Fruit fly (Drosophila melanogaster) whole organism, embryonic: ENCODE data around the gene e.

ENCODE experiments used
- Ada2b ChIP-seq: fragments of 200-800 bp; sonication (Bioruptor generic); IDR thresholded peaks from 2 replicates; pipeline ENCODE4 v1.3.6; 2022; ENCODE audit warnings: missing biosample characterization, missing genetic modification characterization
- Aef1 ChIP-seq: fragments of 200-800 bp; sonication (Bioruptor generic); IDR thresholded peaks from 3 replicates; pipeline ENCODE4 v1.3.6; 2022; ENCODE audit warnings: missing biosample characterization, missing genetic modification characterization
- Asciz ChIP-seq: fragments of 200-800 bp; sonication (Bioruptor generic); optimal IDR thresholded peaks from 2 replicates; lab custom pipeline; 2017; ENCODE audit warnings: missing biosample characterization, mild to moderate bottlenecking, missing genetic modification characterization, missing genetic modification reagents
- BEAF-32 ChIP-seq: fragments of 200-800 bp; sonication (Bioruptor generic); optimal IDR thresholded peaks from 3 replicates; lab custom pipeline; 2017; ENCODE audit warnings: missing biosample characterization, missing genetic modification characterization, mild to moderate bottlenecking, moderate library complexity, missing genetic modification reagents
- CG12236 ChIP-seq: fragments of 200-800 bp; sonication (Bioruptor generic); optimal IDR thresholded peaks from 2 replicates; lab custom pipeline; 2016; ENCODE audit warnings: missing biosample characterization, missing genetic modification characterization
- CG1529 ChIP-seq: fragments of 200-800 bp; sonication (Bioruptor generic); optimal IDR thresholded peaks from 3 replicates; lab custom pipeline; 2018; ENCODE audit warnings: missing biosample characterization, missing genetic modification characterization
- CG15479 ChIP-seq: fragments of 200-800 bp; sonication (Bioruptor generic); optimal IDR thresholded peaks from 3 replicates; lab custom pipeline; 2019; ENCODE audit warnings: missing biosample characterization, mild to moderate bottlenecking, missing genetic modification characterization, moderate library complexity
- CG15514 ChIP-seq: fragments of 200-800 bp; sonication (Bioruptor generic); optimal IDR thresholded peaks from 3 replicates; lab custom pipeline; 2017; ENCODE audit warnings: missing biosample characterization, missing genetic modification characterization, mild to moderate bottlenecking, moderate library complexity, missing genetic modification reagents
- CG15696 ChIP-seq: fragments of 200-800 bp; sonication (Bioruptor generic); optimal IDR thresholded peaks from 2 replicates; lab custom pipeline; 2019; ENCODE audit warnings: missing biosample characterization, mild to moderate bottlenecking, missing genetic modification characterization, moderate library complexity
- CG17385 ChIP-seq: fragments of 200-800 bp; sonication (Bioruptor generic); optimal IDR thresholded peaks from 3 replicates; lab custom pipeline; 2018; ENCODE audit warnings: missing biosample characterization, mild to moderate bottlenecking, missing genetic modification characterization
- CG18599 ChIP-seq: fragments of 200-800 bp; sonication (Bioruptor generic); optimal IDR thresholded peaks from 3 replicates; lab custom pipeline; 2017; ENCODE audit warnings: missing biosample characterization, missing genetic modification characterization, mild to moderate bottlenecking, moderate library complexity, missing genetic modification reagents
- CG30403 ChIP-seq: fragments of 200-800 bp; sonication (Bioruptor generic); optimal IDR thresholded peaks from 3 replicates; lab custom pipeline; 2016; ENCODE audit warnings: missing biosample characterization, missing genetic modification characterization
- CG31365 ChIP-seq: fragments of 200-800 bp; sonication (Bioruptor generic); optimal IDR thresholded peaks from 2 replicates; lab custom pipeline; 2018; ENCODE audit warnings: missing biosample characterization, mild to moderate bottlenecking, missing genetic modification characterization
- CG4360 ChIP-seq: fragments of 200-800 bp; sonication (Bioruptor generic); IDR thresholded peaks from 2 replicates; pipeline ENCODE4 v1.3.6; 2022; ENCODE audit warnings: missing biosample characterization, missing genetic modification characterization
- CG4424 ChIP-seq: fragments of 200-800 bp; sonication (Bioruptor generic); optimal IDR thresholded peaks from 3 replicates; lab custom pipeline; 2016; ENCODE audit warnings: missing biosample characterization, missing genetic modification characterization
- CG4730 ChIP-seq: fragments of 200-800 bp; sonication (Bioruptor generic); IDR thresholded peaks from 2 replicates; pipeline ENCODE4 v1.3.6; 2022; ENCODE audit warnings: missing biosample characterization, missing genetic modification characterization
- CG7271 ChIP-seq: fragments of 200-800 bp; sonication (Bioruptor generic); optimal IDR thresholded peaks from 2 replicates; lab custom pipeline; 2018; ENCODE audit warnings: missing biosample characterization, mild to moderate bottlenecking, missing genetic modification characterization, moderate library complexity
- CG8388 ChIP-seq: fragments of 200-800 bp; sonication (Bioruptor generic); optimal IDR thresholded peaks from 2 replicates; lab custom pipeline; 2019; ENCODE audit warnings: missing biosample characterization, mild to moderate bottlenecking, missing genetic modification characterization, moderate library complexity
- CTCF ChIP-seq: fragments of 200-800 bp; sonication (Bioruptor generic); optimal IDR thresholded peaks from 2 replicates; lab custom pipeline; 2017; ENCODE audit warnings: missing biosample characterization, mild to moderate bottlenecking, missing genetic modification characterization, moderate library complexity
- D19A ChIP-seq: fragments of 200-800 bp; optimal IDR thresholded peaks from 3 replicates; lab custom pipeline; 2019; ENCODE audit warnings: missing biosample characterization, mild to moderate bottlenecking, missing genetic modification characterization, moderate library complexity
- D19B ChIP-seq: fragments of 200-800 bp; sonication (Bioruptor generic); optimal IDR thresholded peaks from 2 replicates; lab custom pipeline; 2017; ENCODE audit warnings: missing biosample characterization, mild to moderate bottlenecking, missing genetic modification characterization
- Deaf1 ChIP-seq: fragments of 200-800 bp; optimal IDR thresholded peaks from 3 replicates; lab custom pipeline; 2019; ENCODE audit warnings: missing biosample characterization, mild to moderate bottlenecking, missing genetic modification characterization, moderate library complexity
- Dip2 ChIP-seq: fragments of 200-800 bp; sonication (Bioruptor generic); IDR thresholded peaks from 2 replicates; pipeline ENCODE4 v1.3.6; 2022; ENCODE audit warnings: missing biosample characterization, missing genetic modification characterization
- Doc3 ChIP-seq: fragments of 200-800 bp; sonication (Bioruptor generic); IDR thresholded peaks from 3 replicates; pipeline ENCODE4 v1.3.6; 2022; ENCODE audit warnings: missing biosample characterization, missing genetic modification characterization; ENCODE audit not compliant: partially characterized antibody
- Ets97D ChIP-seq: fragments of 200-800 bp; sonication (Bioruptor generic); optimal IDR thresholded peaks from 3 replicates; lab custom pipeline; 2016; ENCODE audit warnings: missing biosample characterization, missing genetic modification characterization
- Gsc ChIP-seq: fragments of 200-800 bp; sonication (Bioruptor generic); IDR thresholded peaks from 2 replicates; pipeline ENCODE4 v1.3.6; 2022; ENCODE audit warnings: missing biosample characterization, missing genetic modification characterization
- Med ChIP-seq: fragments of 200-800 bp; sonication (Bioruptor generic); peaks from one replicate; lab custom pipeline; 2016; ENCODE audit warnings: missing biosample characterization, missing genetic modification characterization, mild to moderate bottlenecking, inconsistent platforms, moderate library complexity
- Meics ChIP-seq: fragments of 200-800 bp; sonication (Bioruptor generic); optimal IDR thresholded peaks from 2 replicates; lab custom pipeline; 2017; ENCODE audit warnings: missing biosample characterization, mild to moderate bottlenecking, missing genetic modification characterization
- Myb ChIP-seq: fragments of 200-800 bp; sonication (Bioruptor generic); optimal IDR thresholded peaks from 2 replicates; lab custom pipeline; 2016; ENCODE audit warnings: missing biosample characterization, missing genetic modification characterization
- Oaz ChIP-seq: fragments of 200-800 bp; sonication (Bioruptor generic); IDR thresholded peaks from 2 replicates; pipeline ENCODE4 v1.3.6; 2022; ENCODE audit warnings: missing biosample characterization, missing genetic modification characterization
- Sox100B ChIP-seq: fragments of 200-800 bp; sonication (Bioruptor generic); optimal IDR thresholded peaks from 3 replicates; lab custom pipeline; 2018; ENCODE audit warnings: missing biosample characterization, mild to moderate bottlenecking, missing genetic modification characterization
- Trl ChIP-seq, 3 experiments: fragments of >200 bp in 2 of 3; fragments of 200-800 bp in 1 of 3; sonication (Bioruptor generic) in 1 of 3; optimal IDR thresholded peaks; 2 replicates in 1 of 3; 3 replicates in 2 of 3; lab custom pipeline; 2016 to 2017; ENCODE audit warnings: missing biosample characterization in 1 of 3, missing genetic modification characterization in 1 of 3
- YL-1 ChIP-seq: fragments of 200-800 bp; sonication (Bioruptor generic); optimal IDR thresholded peaks from 3 replicates; lab custom pipeline; 2017; ENCODE audit warnings: missing biosample characterization, mild to moderate bottlenecking, missing genetic modification characterization
- amos ChIP-seq: fragments of 200-800 bp; sonication (Bioruptor generic); IDR thresholded peaks from 2 replicates; pipeline ENCODE4 v1.3.6; 2022; ENCODE audit warnings: missing biosample characterization, missing genetic modification characterization; ENCODE audit not compliant: partially characterized antibody
- br ChIP-seq: fragments of >200 bp; optimal IDR thresholded peaks from 2 replicates; lab custom pipeline; 2017
- corto ChIP-seq: fragments of 200-800 bp; sonication (Bioruptor generic); optimal IDR thresholded peaks from 2 replicates; lab custom pipeline; 2016; ENCODE audit warnings: missing biosample characterization, mild to moderate bottlenecking, missing genetic modification characterization, moderate library complexity
- da ChIP-seq: fragments of 200-800 bp; sonication (Bioruptor generic); optimal IDR thresholded peaks from 2 replicates; lab custom pipeline; 2016; ENCODE audit warnings: missing biosample characterization, missing genetic modification characterization
- emc ChIP-seq: fragments of 200-800 bp; sonication (Bioruptor generic); optimal IDR thresholded peaks from 2 replicates; lab custom pipeline; 2016; ENCODE audit warnings: missing biosample characterization, missing genetic modification characterization
- hkb ChIP-seq, 2 experiments: fragments of 200-800 bp in 1 of 2; fragments of >200 bp in 1 of 2; sonication (Bioruptor generic) in 1 of 2; IDR thresholded peaks in 1 of 2; optimal IDR thresholded peaks in 1 of 2; 2 replicates each; pipeline versions ENCODE4 v1.3.6 to Lab custom; 2017 to 2022; ENCODE audit warnings: missing biosample characterization in 1 of 2, missing genetic modification characterization in 1 of 2
- hth ChIP-seq: fragments of >200 bp; optimal IDR thresholded peaks from 2 replicates; lab custom pipeline; 2017; ENCODE audit warnings: inconsistent platforms
- lov ChIP-seq, 2 experiments: fragments of 200-800 bp in 1 of 2; fragments of >200 bp in 1 of 2; sonication (Bioruptor generic) in 1 of 2; IDR thresholded peaks in 1 of 2; optimal IDR thresholded peaks in 1 of 2; 2 replicates in 1 of 2; 3 replicates in 1 of 2; pipeline versions ENCODE4 v1.3.6 to Lab custom; 2017 to 2022; ENCODE audit warnings: missing biosample characterization in 1 of 2, missing genetic modification characterization in 1 of 2
- nerfin-1 ChIP-seq: fragments of 200-800 bp; sonication (Bioruptor generic); optimal IDR thresholded peaks from 3 replicates; lab custom pipeline; 2019; ENCODE audit warnings: missing biosample characterization, mild to moderate bottlenecking, missing genetic modification characterization, moderate library complexity
- nmo ChIP-seq: fragments of 200-800 bp; sonication (Bioruptor generic); optimal IDR thresholded peaks from 2 replicates; lab custom pipeline; 2018; ENCODE audit warnings: missing biosample characterization, mild to moderate bottlenecking, missing genetic modification characterization, moderate library complexity
- onecut ChIP-seq: fragments of 200-800 bp; sonication (Bioruptor generic); IDR thresholded peaks from 2 replicates; pipeline ENCODE4 v1.3.6; 2022; ENCODE audit warnings: missing biosample characterization, missing genetic modification characterization
- pan ChIP-seq, 4 experiments: fragments of >200 bp in 3 of 4; fragments of 200-800 bp in 1 of 4; sonication (Bioruptor generic) in 1 of 4; optimal IDR thresholded peaks in 3 of 4; IDR thresholded peaks in 1 of 4; 2 replicates each; pipeline versions ENCODE4 v1.3.6 to Lab custom; 2017 to 2022; ENCODE audit warnings: missing biosample characterization in 2 of 4, missing genetic modification characterization in 2 of 4, mixed read lengths in 1 of 4
- repo ChIP-seq: fragments of 200-800 bp; sonication (Bioruptor generic); optimal IDR thresholded peaks from 2 replicates; lab custom pipeline; 2016; ENCODE audit warnings: missing biosample characterization, missing genetic modification characterization
- seq ChIP-seq: fragments of 200-800 bp; sonication (Bioruptor generic); IDR thresholded peaks from 2 replicates; pipeline ENCODE4 v1.3.6; 2022; ENCODE audit warnings: missing biosample characterization, missing genetic modification characterization
- slbo ChIP-seq: fragments of 200-800 bp; sonication (Bioruptor generic); IDR thresholded peaks from 2 replicates; pipeline ENCODE4 v1.3.6; 2022; ENCODE audit warnings: missing biosample characterization, missing genetic modification characterization

The e gene

dm6 chr3R:21184373-21185132, 52.4 kb downstream of the e start (continued):
- peak; percentile 53 for TF ChIP-seq CG12236
- TF ChIP-seq CG1529 (GFP tag; lab: Kevin White, UChicago), result peak; percentile 66
- TF ChIP-seq Meics (GFP tag; lab: Kevin White, UChicago), result peak; percentile 80
- no peak for TF ChIP-seq hkb (optimal IDR thresholded peaks at IDR 0.05; lab: Kevin White, UChicago)
- TF ChIP-seq hkb (GFP tag; IDR thresholded peaks at IDR 0.05; lab: Robert Waterston, UW), result peak; percentile 31; the same call in 1 of the 2 replicates
- TF ChIP-seq slbo (GFP tag; lab: Robert Waterston, UW), result peak; percentile 72
- peak; percentile 61 for TF ChIP-seq nerfin-1
- no peak for TF ChIP-seq Trl (optimal IDR thresholded peaks at IDR 0.05; lab: Kevin White, UChicago)
- peak; percentile 74 for TF ChIP-seq Trl (GFP tag; optimal IDR thresholded peaks at IDR 0.05; lab: Kevin White, UChicago)
- TF ChIP-seq Dip2, result no peak
- TF ChIP-seq amos (GFP tag; lab: Robert Waterston, UW), result peak; percentile 24; the same call in 1 of the 2 replicates
- no peak for TF ChIP-seq corto (GFP tag; lab: Kevin White, UChicago)
- no peak for TF ChIP-seq br (lab: Kevin White, UChicago)
- TF ChIP-seq Aef1, result peak; percentile 63; the same call in 2 of the 3 replicates
- TF ChIP-seq CG7271 (tag; lab: Kevin White, UChicago), result no peak
- no peak for TF ChIP-seq lov (optimal IDR thresholded peaks at IDR 0.05; lab: Kevin White, UChicago)
- TF ChIP-seq lov (GFP tag; IDR thresholded peaks at IDR 0.05; lab: Robert Waterston, UW), result no peak
- peak; percentile 1 for TF ChIP-seq CG18599
- TF ChIP-seq da (GFP tag; lab: Kevin White, UChicago), result peak; percentile 69
- TF ChIP-seq CG4424 (GFP tag; lab: Kevin White, UChicago), result peak; percentile 86
- peak; percentile 98 for TF ChIP-seq Med (GFP tag; lab: Kevin White, UChicago)
- TF ChIP-seq Myb, result peak; percentile 98
- peak; percentile 36 for TF ChIP-seq D19B (GFP tag; lab: Kevin White, UChicago)
- peak; percentile 55 for TF ChIP-seq Sox100B (GFP tag; lab: Kevin White, UChicago)
- no peak for TF ChIP-seq Doc3
- peak; percentile 63 for TF ChIP-seq Ets97D
- peak; percentile 77 for TF ChIP-seq repo
- peak; percentile 71 for TF ChIP-seq emc (GFP tag; lab: Kevin White, UChicago)
- peak; percentile 97 for TF ChIP-seq CTCF (GFP tag; lab: Kevin White, UChicago)
- peak; percentile 64 for TF ChIP-seq Oaz (GFP tag; lab: Robert Waterston, UW)
- peak; percentile 99 for TF ChIP-seq CG31365 (tag; lab: Kevin White, UChicago)
- TF ChIP-seq CG17385 (GFP tag; lab: Kevin White, UChicago), result peak; percentile 60
- no peak for TF ChIP-seq CG4730
- peak; percentile 50; the same call in 1 of the 2 replicates for TF ChIP-seq seq (GFP tag; lab: Robert Waterston, UW)
- peak; percentile 71 for TF ChIP-seq nmo (GFP tag; lab: Kevin White, UChicago)
- TF ChIP-seq Asciz, result peak; percentile 53
- TF ChIP-seq CG15479 (GFP tag; lab: Kevin White, UChicago), result no peak
- TF ChIP-seq CG15514 (GFP tag; lab: Kevin White, UChicago), result peak; percentile 83
- peak; percentile 65 for TF ChIP-seq CG30403 (GFP tag; lab: Kevin White, UChicago)
- peak; percentile 26 for TF ChIP-seq CG8388 (GFP tag; lab: Kevin White, UChicago)
- TF ChIP-seq YL-1 (GFP tag; lab: Kevin White, UChicago), result peak; percentile 37
- peak; percentile 27 for TF ChIP-seq D19A (tag; lab: Kevin White, UChicago)
- peak; percentile 44 for TF ChIP-seq Ada2b (GFP tag; lab: Robert Waterston, UW)
- TF ChIP-seq hth, result no peak
- TF ChIP-seq Gsc (GFP tag; lab: Robert Waterston, UW), result no peak
- no peak for TF ChIP-seq Deaf1 (tag; lab: Kevin White, UChicago)
- TF ChIP-seq pan (optimal IDR thresholded peaks at IDR 0.05; lab: Kevin White, UChicago), result no peak
- peak in 1 of 2 experiments; percentile 81 for TF ChIP-seq pan (GFP tag; optimal IDR thresholded peaks at IDR 0.05 in 1 of 2, IDR thresholded peaks at IDR 0.05 in 1 of 2)
- TF ChIP-seq CG4360 (GFP tag; lab: Robert Waterston, UW), result no peak
- peak; percentile 25 for TF ChIP-seq BEAF-32 (GFP tag; lab: Kevin White, UChicago)
- peak; percentile 74 for TF ChIP-seq CG15696 (tag; lab: Kevin White, UChicago)
- TF ChIP-seq onecut (GFP tag; lab: Robert Waterston, UW), result peak; percentile 74
